Worm (Caenorhabditis elegans) whole organism, late embryonic: ENCODE measurements around the gene F08F8.6.

Experiments
- C38D4.7 ChIP-seq: fragments of 200-800 bp; sonication (Bioruptor generic); optimal IDR thresholded peaks from 2 replicates; lab custom pipeline; 2018; ENCODE audit warnings: mild to moderate bottlenecking, missing genetic modification characterization, moderate library complexity, missing compliant biosample characterization
- F13H6.1 ChIP-seq: sonication (generic microtip); optimal IDR thresholded peaks from 2 replicates; lab custom pipeline; 2016; ENCODE audit warnings: missing genetic modification characterization, missing compliant biosample characterization
- K02D7.2 ChIP-seq: sonication (generic microtip); optimal IDR thresholded peaks from 2 replicates; lab custom pipeline; 2017; ENCODE audit warnings: mild to moderate bottlenecking, missing genetic modification characterization, missing compliant biosample characterization
- T23F11.4 ChIP-seq: fragments of 200-800 bp; sonication (Bioruptor generic); optimal IDR thresholded peaks from 2 replicates; lab custom pipeline; 2018; ENCODE audit warnings: mild to moderate bottlenecking, missing genetic modification characterization, missing compliant biosample characterization
- ahr-1 ChIP-seq: sonication (generic microtip); optimal IDR thresholded peaks from 2 replicates; lab custom pipeline; 2016; ENCODE audit warnings: missing genetic modification characterization, missing compliant biosample characterization
- ceh-18 ChIP-seq: sonication (generic microtip); optimal IDR thresholded peaks from 2 replicates; lab custom pipeline; 2016; ENCODE audit warnings: missing genetic modification characterization, missing compliant biosample characterization
- ceh-2 ChIP-seq: sonication (generic microtip); optimal IDR thresholded peaks from 2 replicates; lab custom pipeline; 2016; ENCODE audit warnings: missing genotype, missing genetic modification characterization, missing compliant biosample characterization
- ceh-24 ChIP-seq: sonication (generic microtip); optimal IDR thresholded peaks from 2 replicates; lab custom pipeline; 2016; ENCODE audit warnings: mild to moderate bottlenecking, missing genetic modification characterization, missing compliant biosample characterization
- ceh-31 ChIP-seq: sonication (generic microtip); optimal IDR thresholded peaks from 2 replicates; lab custom pipeline; 2016; ENCODE audit warnings: missing genetic modification characterization, missing compliant biosample characterization
- ceh-48 ChIP-seq: sonication (generic microtip); optimal IDR thresholded peaks from 2 replicates; lab custom pipeline; 2016; ENCODE audit warnings: missing genetic modification characterization, inconsistent platforms, missing compliant biosample characterization
- ceh-6 ChIP-seq: fragments of 200-800 bp; sonication (Bioruptor generic); optimal IDR thresholded peaks from 2 replicates; lab custom pipeline; 2018; ENCODE audit warnings: mild to moderate bottlenecking, missing genetic modification characterization, missing compliant biosample characterization
- che-1 ChIP-seq: sonication (generic microtip); optimal IDR thresholded peaks from 2 replicates; lab custom pipeline; 2016; ENCODE audit warnings: mild to moderate bottlenecking, missing genetic modification characterization, missing compliant biosample characterization
- dve-1 ChIP-seq: sonication (generic microtip); optimal IDR thresholded peaks from 2 replicates; lab custom pipeline; 2017; ENCODE audit warnings: antibody characterized with exemption, mild to moderate bottlenecking, missing genetic modification characterization, missing compliant biosample characterization
- elt-2 ChIP-seq: sonication (generic microtip); optimal IDR thresholded peaks from 2 replicates; lab custom pipeline; 2016; ENCODE audit warnings: missing genetic modification reagents, missing genetic modification characterization, missing compliant biosample characterization
- ets-4 ChIP-seq: sonication (generic microtip); optimal IDR thresholded peaks from 2 replicates; lab custom pipeline; 2016; ENCODE audit warnings: missing genetic modification characterization, missing compliant biosample characterization
- eyg-1 ChIP-seq: sonication (generic microtip); optimal IDR thresholded peaks from 2 replicates; lab custom pipeline; 2016; ENCODE audit warnings: missing genotype, missing genetic modification characterization, missing compliant biosample characterization
- fax-1 ChIP-seq: sonication (generic microtip); optimal IDR thresholded peaks from 2 replicates; lab custom pipeline; 2016; ENCODE audit warnings: missing genotype, missing genetic modification characterization, missing compliant biosample characterization
- fkh-10 ChIP-seq: fragments of 150-350 bp; optimal IDR thresholded peaks from 2 replicates; lab custom pipeline; 2014; ENCODE audit warnings: missing biosample characterization, missing genetic modification reagents, missing genetic modification characterization
- hlh-13 ChIP-seq: fragments of 200-800 bp; sonication (Bioruptor generic); optimal IDR thresholded peaks from 2 replicates; lab custom pipeline; 2018; ENCODE audit warnings: mild to moderate bottlenecking, missing genetic modification characterization, missing compliant biosample characterization
- hlh-30 ChIP-seq: sonication (generic microtip); optimal IDR thresholded peaks from 2 replicates; lab custom pipeline; 2017; ENCODE audit warnings: antibody characterized with exemption, missing genetic modification characterization, missing compliant biosample characterization; ENCODE audit not compliant: insufficient read depth
- lim-6 ChIP-seq: sonication (generic microtip); optimal IDR thresholded peaks from 2 replicates; lab custom pipeline; 2016; ENCODE audit warnings: missing genetic modification characterization, missing compliant biosample characterization
- lin-11 ChIP-seq: fragments of 200-800 bp; sonication (Bioruptor generic); optimal IDR thresholded peaks from 2 replicates; lab custom pipeline; 2018; ENCODE audit warnings: mild to moderate bottlenecking, missing genetic modification characterization, missing compliant biosample characterization
- madf-2 ChIP-seq: sonication (generic microtip); optimal IDR thresholded peaks from 2 replicates; lab custom pipeline; 2017; ENCODE audit warnings: missing genetic modification characterization, missing compliant biosample characterization
- mec-3 ChIP-seq: sonication (generic microtip); optimal IDR thresholded peaks from 2 replicates; lab custom pipeline; 2016; ENCODE audit warnings: borderline replicate concordance, missing genetic modification characterization, missing compliant biosample characterization
- nfya-1 ChIP-seq: sonication (generic microtip); optimal IDR thresholded peaks from 2 replicates; lab custom pipeline; 2017; ENCODE audit warnings: missing genetic modification characterization, mild to moderate bottlenecking, missing compliant biosample characterization, antibody characterized with exemption, moderate library complexity
- nhr-232 ChIP-seq: sonication (generic microtip); optimal IDR thresholded peaks from 2 replicates; lab custom pipeline; 2016; ENCODE audit warnings: missing genetic modification characterization, missing compliant biosample characterization
- npax-4 ChIP-seq: sonication (generic microtip); optimal IDR thresholded peaks from 2 replicates; lab custom pipeline; 2016; ENCODE audit warnings: missing genetic modification characterization, missing compliant biosample characterization
- pag-3 ChIP-seq: sonication (generic microtip); optimal IDR thresholded peaks from 2 replicates; lab custom pipeline; 2016; ENCODE audit warnings: missing compliant biosample characterization, missing genetic modification characterization, borderline replicate concordance
- pat-9 ChIP-seq: fragments of 200-800 bp; sonication (Bioruptor generic); optimal IDR thresholded peaks from 2 replicates; lab custom pipeline; 2018; ENCODE audit warnings: mild to moderate bottlenecking, missing genetic modification characterization, moderate library complexity, missing compliant biosample characterization
- pax-1 ChIP-seq: fragments of 150-350 bp; optimal IDR thresholded peaks from 2 replicates; lab custom pipeline; 2014; ENCODE audit warnings: missing biosample characterization, missing genetic modification characterization
- pha-2 ChIP-seq: sonication (generic microtip); optimal IDR thresholded peaks from 2 replicates; lab custom pipeline; 2017; ENCODE audit warnings: mild to moderate bottlenecking, missing genetic modification characterization, missing compliant biosample characterization
- rnt-1 ChIP-seq: sonication (generic microtip); optimal IDR thresholded peaks from 2 replicates; lab custom pipeline; 2016; ENCODE audit warnings: missing genetic modification characterization, missing compliant biosample characterization
- syd-9 ChIP-seq: sonication (generic microtip); optimal IDR thresholded peaks from 2 replicates; lab custom pipeline; 2016; ENCODE audit warnings: mild to moderate bottlenecking, missing genetic modification characterization, moderate library complexity, missing compliant biosample characterization
- tbx-2 ChIP-seq: sonication (generic microtip); optimal IDR thresholded peaks from 2 replicates; lab custom pipeline; 2016; ENCODE audit warnings: missing genetic modification characterization, missing compliant biosample characterization
- tbx-7 ChIP-seq: sonication (generic microtip); optimal IDR thresholded peaks from 2 replicates; lab custom pipeline; 2016; ENCODE audit warnings: missing genotype, missing genetic modification characterization, missing compliant biosample characterization
- ttx-3 ChIP-seq: sonication (generic microtip); optimal IDR thresholded peaks from 2 replicates; lab custom pipeline; 2016; ENCODE audit warnings: missing genetic modification reagents, missing genetic modification characterization, missing compliant biosample characterization
- unc-42 ChIP-seq: sonication (generic microtip); optimal IDR thresholded peaks from 2 replicates; lab custom pipeline; 2016; ENCODE audit warnings: missing genotype, missing genetic modification characterization, missing compliant biosample characterization
- unc-55 ChIP-seq: sonication (generic microtip); optimal IDR thresholded peaks from 2 replicates; lab custom pipeline; 2017; ENCODE audit warnings: missing biosample characterization, missing genetic modification reagents, missing genetic modification characterization

Gene F08F8.6

ce11 chrIII:7369394-7370024, 26.0 kb downstream of the F08F8.6 start:
- TF ChIP-seq pat-9 (tag; lab: Kevin White, UChicago), result no peak
- TF ChIP-seq mec-3 (tag; lab: Kevin White, UChicago), result no peak
- no peak for TF ChIP-seq che-1 (tag; lab: Kevin White, UChicago)
- no peak for TF ChIP-seq ceh-6 (GFP tag; lab: Kevin White, UChicago)
- no peak for TF ChIP-seq K02D7.2 (tag; lab: Kevin White, UChicago)
- no peak for TF ChIP-seq ceh-48 (tag; lab: Kevin White, UChicago)
- TF ChIP-seq lim-6 (tag; lab: Kevin White, UChicago), result no peak
- no peak for TF ChIP-seq fkh-10 (GFP tag; lab: Kevin White, UChicago)
- TF ChIP-seq, all 69 proteins: peak for 0

- TF ChIP-seq madf-2 (tag; lab: Kevin White, UChicago), result no peak
- no peak for TF ChIP-seq ttx-3 (tag; lab: Kevin White, UChicago)
- TF ChIP-seq pat-9 (tag; lab: Kevin White, UChicago), result no peak
Observed at ce11 chrIII:7370569-7370968, 27.1 kb downstream of the F08F8.6 start.

ce11 chrIII:7373802-7374435, 30.4 kb downstream of the F08F8.6 start:
- no peak for TF ChIP-seq syd-9
- TF ChIP-seq pag-3 (tag; lab: Kevin White, UChicago), result no peak
- no peak for TF ChIP-seq rnt-1
- no peak for TF ChIP-seq madf-2 (tag; lab: Kevin White, UChicago)
- TF ChIP-seq hlh-13, result no peak
- no peak for TF ChIP-seq ceh-24
- TF ChIP-seq pha-2 (tag; lab: Kevin White, UChicago), result no peak
- TF ChIP-seq dve-1 (tag; lab: Kevin White, UChicago), result no peak
- TF ChIP-seq npax-4 (tag; lab: Kevin White, UChicago), result no peak
- no peak for TF ChIP-seq T23F11.4 (GFP tag; lab: Kevin White, UChicago)

- TF ChIP-seq hlh-30 (tag; lab: Kevin White, UChicago) (peak; percentile 78), ceh-2 (tag; lab: Kevin White, UChicago) (no peak)
Observed at ce11 chrIII:7374681-7375271, 31.3 kb downstream of the F08F8.6 start, which contains the start of gene mml-1. Gene mml-1, minus strand, starts transcription at chrIII:7374731.

ce11 chrIII:7375434-7375833, 31.9 kb downstream of the F08F8.6 start:
- TF ChIP-seq ceh-6 (GFP tag; lab: Kevin White, UChicago) (no peak), elt-2 (tag; lab: Kevin White, UChicago) (peak; percentile 61)

- TF ChIP-seq hlh-13 (no peak), nhr-232 (tag; lab: Kevin White, UChicago) (no peak), lim-6 (tag; lab: Kevin White, UChicago) (no peak), ets-4 (tag; lab: Kevin White, UChicago) (no peak), ceh-18 (tag; lab: Kevin White, UChicago) (peak; percentile 21), hlh-30 (tag; lab: Kevin White, UChicago) (peak; percentile 88), unc-55 (GFP tag; lab: Kevin White, UChicago) (peak; percentile 12), mec-3 (tag; lab: Kevin White, UChicago) (no peak), C38D4.7 (no peak), F13H6.1 (no peak), fax-1 (tag; lab: Kevin White, UChicago) (no peak), ceh-31 (peak; percentile 34), npax-4 (tag; lab: Kevin White, UChicago) (no peak), tbx-2 (tag; lab: Kevin White, UChicago) (peak; percentile 41), nfya-1 (tag; lab: Kevin White, UChicago) (peak; percentile 21), pax-1 (tag; lab: Kevin White, UChicago) (peak; percentile 36), ahr-1 (no peak), lin-11 (no peak), eyg-1 (tag; lab: Kevin White, UChicago) (no peak), unc-42 (tag; lab: Kevin White, UChicago) (peak; percentile 20), tbx-7 (tag; lab: Kevin White, UChicago) (no peak)
Observed at ce11 chrIII:7376143-7376802, 32.8 kb downstream of the F08F8.6 start.
